Fruit fly (Drosophila melanogaster) whole organism: ENCODE measurements around the gene Uck.

Source experiments
- CG8478 ChIP-seq: fragments of >200 bp; optimal IDR thresholded peaks from 2 replicates; lab custom pipeline; 2018; ENCODE audit warnings: inconsistent platforms
- Dll ChIP-seq: fragments of >200 bp; optimal IDR thresholded peaks from 2 replicates; lab custom pipeline; 2017
- EcR ChIP-seq, 2 experiments: fragments of >200 bp; optimal IDR thresholded peaks; 2 replicates each; lab custom pipeline; 2017; ENCODE audit warnings: missing biosample characterization in 2 of 2, missing genetic modification characterization in 2 of 2, missing genetic modification reagents in 2 of 2
- psq ChIP-seq: fragments of >200 bp; optimal IDR thresholded peaks from 2 replicates; lab custom pipeline; 2017
- usp ChIP-seq: fragments of >200 bp; optimal IDR thresholded peaks from 2 replicates; lab custom pipeline; 2017; ENCODE audit warnings: missing biosample characterization, missing genetic modification characterization, mixed read lengths

DNA sequence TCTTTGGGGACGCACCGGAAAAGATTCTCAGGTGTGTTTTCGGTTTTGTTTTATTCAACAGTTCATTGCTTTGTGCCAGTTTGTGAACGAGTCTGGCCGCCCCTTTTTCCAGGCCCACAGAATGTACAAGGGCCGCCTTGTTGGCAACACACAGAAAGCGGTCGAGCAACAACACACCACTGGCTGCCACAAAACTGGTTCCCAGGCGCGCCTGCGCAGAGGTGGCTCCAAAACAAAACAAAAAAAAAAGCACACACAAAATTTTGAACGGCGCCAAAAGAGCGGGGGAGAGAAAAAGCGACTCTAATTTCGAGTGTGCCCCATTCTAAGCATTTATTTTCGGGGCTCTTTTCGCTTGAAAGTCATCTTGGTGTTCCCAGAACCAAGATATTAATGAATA is 9.2 kb downstream of the Uck start:
- TF ChIP-seq Dll (lab: Kevin White, UChicago): no peak
- no peak for TF ChIP-seq CG8478
- TF ChIP-seq usp (GFP tag; lab: Kevin White, UChicago): no peak
- TF ChIP-seq psq: no peak
- TF ChIP-seq EcR (GFP tag; optimal IDR thresholded peaks at IDR 0.05; lab: Kevin White, UChicago): no peak
